Worm (Caenorhabditis elegans) whole organism, L2 larva: ENCODE data around the gene fln-2.

Experiments
- C34F6.9 ChIP-seq: fragments of 150-350 bp; optimal IDR thresholded peaks from 2 replicates; lab custom pipeline; 2014; ENCODE audit warnings: missing biosample characterization, missing genetic modification characterization
- F13H6.1 ChIP-seq: sonication (generic microtip); optimal IDR thresholded peaks from 2 replicates; lab custom pipeline; 2016; ENCODE audit warnings: missing genetic modification characterization, missing compliant biosample characterization
- R02D3.7 ChIP-seq: fragments of 150-350 bp; optimal IDR thresholded peaks from 2 replicates; lab custom pipeline; 2014; ENCODE audit warnings: missing biosample characterization, missing genetic modification characterization
- Y55F3AM.14 ChIP-seq: fragments of 200-800 bp; sonication (Bioruptor generic); optimal IDR thresholded peaks from 2 replicates; lab custom pipeline; 2018; ENCODE audit warnings: mild to moderate bottlenecking, missing genetic modification characterization, missing compliant biosample characterization
- ZK546.5 ChIP-seq: sonication (generic microtip); optimal IDR thresholded peaks from 2 replicates; lab custom pipeline; 2017; ENCODE audit warnings: missing biosample characterization, missing genetic modification characterization
- ama-1 ChIP-seq: fragments of 150-350 bp; optimal IDR thresholded peaks from 2 replicates; lab custom pipeline; 2018; ENCODE audit warnings: inconsistent platforms
- blmp-1 ChIP-seq: sonication (generic microtip); optimal IDR thresholded peaks from 2 replicates; lab custom pipeline; 2017; ENCODE audit warnings: missing genetic modification characterization, mild to moderate bottlenecking, missing compliant biosample characterization, antibody characterized with exemption, moderate library complexity; ENCODE audit not compliant: insufficient read depth
- ceh-16 ChIP-seq: fragments of 150-350 bp; optimal IDR thresholded peaks from 2 replicates; lab custom pipeline; 2014; ENCODE audit warnings: missing biosample characterization, missing genetic modification characterization
- ceh-82 ChIP-seq: fragments of 150-350 bp; optimal IDR thresholded peaks from 2 replicates; lab custom pipeline; 2014; ENCODE audit warnings: missing biosample characterization, missing genetic modification characterization
- egl-27 ChIP-seq: sonication (generic microtip); optimal IDR thresholded peaks from 3 replicates; lab custom pipeline; 2017; ENCODE audit warnings: missing biosample characterization, missing genetic modification reagents, missing genetic modification characterization
- elt-1 ChIP-seq: fragments of 150-350 bp; optimal IDR thresholded peaks from 2 replicates; lab custom pipeline; 2014; ENCODE audit warnings: missing biosample characterization, missing genetic modification characterization
- fos-1 ChIP-seq: fragments of 150-350 bp; optimal IDR thresholded peaks from 2 replicates; lab custom pipeline; 2014; ENCODE audit warnings: missing biosample characterization, missing genetic modification characterization
- lin-39 ChIP-seq: fragments of 150-350 bp; optimal IDR thresholded peaks from 2 replicates; lab custom pipeline; 2014; ENCODE audit warnings: missing biosample characterization, missing genetic modification reagents, missing genetic modification characterization
- lsy-2 ChIP-seq, 2 experiments: fragments of 150-350 bp in 1 of 2; sonication (generic microtip) in 1 of 2; optimal IDR thresholded peaks; 2 replicates each; lab custom pipeline; 2014 to 2017; ENCODE audit warnings: missing biosample characterization in 2 of 2, missing genetic modification characterization in 2 of 2
- mab-5 ChIP-seq: fragments of 150-350 bp; optimal IDR thresholded peaks from 2 replicates; lab custom pipeline; 2014; ENCODE audit warnings: missing biosample characterization, missing genetic modification characterization
- mdl-1 ChIP-seq, 2 experiments: fragments of 150-350 bp in 1 of 2; sonication (generic microtip) in 1 of 2; optimal IDR thresholded peaks; 2 replicates each; lab custom pipeline; 2017; ENCODE audit warnings: missing biosample characterization in 2 of 2, missing genetic modification characterization in 2 of 2
- nhr-11 ChIP-seq: fragments of 150-350 bp; optimal IDR thresholded peaks from 2 replicates; lab custom pipeline; 2014; ENCODE audit warnings: missing biosample characterization, missing genetic modification characterization
- nhr-129 ChIP-seq: fragments of 150-350 bp; optimal IDR thresholded peaks from 2 replicates; lab custom pipeline; 2014; ENCODE audit warnings: missing biosample characterization, missing genetic modification characterization
- nhr-21 ChIP-seq: fragments of 150-350 bp; optimal IDR thresholded peaks from 2 replicates; lab custom pipeline; 2014; ENCODE audit warnings: missing biosample characterization, missing genetic modification characterization
- nhr-23 ChIP-seq: fragments of 150-350 bp; optimal IDR thresholded peaks from 2 replicates; lab custom pipeline; 2014; ENCODE audit warnings: missing biosample characterization, missing genetic modification reagents, missing genetic modification characterization
- nhr-237 ChIP-seq: fragments of 150-350 bp; optimal IDR thresholded peaks from 2 replicates; lab custom pipeline; 2014; ENCODE audit warnings: missing biosample characterization, missing genetic modification characterization
- nhr-25 ChIP-seq: fragments of 150-350 bp; sonication (generic microtip); optimal IDR thresholded peaks from 3 replicates; lab custom pipeline; 2014; ENCODE audit warnings: missing biosample characterization, missing genetic modification characterization
- nhr-6 ChIP-seq: fragments of 150-350 bp; optimal IDR thresholded peaks from 2 replicates; lab custom pipeline; 2014; ENCODE audit warnings: missing biosample characterization, missing genetic modification characterization
- peb-1 ChIP-seq: fragments of 150-350 bp; optimal IDR thresholded peaks from 2 replicates; lab custom pipeline; 2014; ENCODE audit warnings: missing biosample characterization, missing genetic modification characterization
- sem-4 ChIP-seq: fragments of 150-350 bp; optimal IDR thresholded peaks from 2 replicates; lab custom pipeline; 2014; ENCODE audit warnings: missing biosample characterization, missing genetic modification reagents, missing genetic modification characterization
- sma-3 ChIP-seq: sonication (generic microtip); optimal IDR thresholded peaks from 2 replicates; lab custom pipeline; 2016; ENCODE audit warnings: missing genetic modification reagents, missing genetic modification characterization, missing compliant biosample characterization
- sma-9 ChIP-seq, 2 experiments: fragments of 150-350 bp in 1 of 2; sonication (generic microtip) in 1 of 2; optimal IDR thresholded peaks; 2 replicates each; lab custom pipeline; 2014 to 2016; ENCODE audit warnings: missing genetic modification characterization in 2 of 2, mild to moderate bottlenecking in 1 of 2, missing biosample characterization in 1 of 2, missing compliant biosample characterization in 1 of 2, missing genetic modification reagents in 1 of 2, moderate library complexity in 1 of 2
- snpc-4 ChIP-seq: fragments of 150-350 bp; optimal IDR thresholded peaks from 2 replicates; lab custom pipeline; 2014; ENCODE audit warnings: missing biosample characterization, missing genetic modification characterization
- unc-39 ChIP-seq: fragments of 150-350 bp; optimal IDR thresholded peaks from 2 replicates; lab custom pipeline; 2014; ENCODE audit warnings: missing biosample characterization, missing genetic modification characterization
- zag-1 ChIP-seq: fragments of 150-350 bp; optimal IDR thresholded peaks from 2 replicates; lab custom pipeline; 2014; ENCODE audit warnings: missing biosample characterization, missing genetic modification characterization
- ztf-1 ChIP-seq: fragments of 200-800 bp; sonication (Bioruptor generic); conservative IDR thresholded peaks from 2 replicates; pipeline ENCODE4 v1.3.6; 2022; ENCODE audit warnings: missing genetic modification characterization, missing compliant biosample characterization
- ztf-4 ChIP-seq: fragments of 150-350 bp; optimal IDR thresholded peaks from 2 replicates; lab custom pipeline; 2014; ENCODE audit warnings: missing biosample characterization, missing genetic modification characterization

Gene fln-2

ce11 chrX:9403622-9404255 lies 6.2 kb downstream of the fln-2 start (continued):
- peak in 1 of 2 experiments; percentile 26 for TF ChIP-seq lsy-2 (tag; optimal IDR thresholded peaks at IDR 0.05; lab: Kevin White, UChicago)
- no peak for TF ChIP-seq ama-1 (lab: Kevin White, UChicago)
- no peak for TF ChIP-seq ztf-1
- TF ChIP-seq sma-3 (GFP tag; lab: Kevin White, UChicago): peak; percentile 82
- no peak for TF ChIP-seq mab-5
- no peak for TF ChIP-seq nhr-237 (tag; lab: Kevin White, UChicago)
- peak; percentile 66 for TF ChIP-seq egl-27 (tag; lab: Kevin White, UChicago)
- peak; percentile 26 for TF ChIP-seq ceh-16 (tag; lab: Kevin White, UChicago)
- TF ChIP-seq snpc-4: no peak
- TF ChIP-seq sem-4 (tag; lab: Kevin White, UChicago): no peak
- no peak for TF ChIP-seq ceh-82 (tag; lab: Kevin White, UChicago)
- peak; percentile 38 for TF ChIP-seq nhr-6 (tag; lab: Kevin White, UChicago)
- TF ChIP-seq nhr-21 (tag; lab: Kevin White, UChicago): peak; percentile 79
- no peak for TF ChIP-seq Y55F3AM.14 (GFP tag; lab: Kevin White, UChicago)
- no peak for TF ChIP-seq nhr-23 (tag; lab: Kevin White, UChicago)
- peak; percentile 22 for TF ChIP-seq F13H6.1
- TF ChIP-seq mdl-1 (tag; optimal IDR thresholded peaks at IDR 0.05; lab: Kevin White, UChicago): no peak
- no peak for TF ChIP-seq elt-1 (tag; lab: Kevin White, UChicago)
- TF ChIP-seq unc-39 (tag; lab: Kevin White, UChicago): no peak
- TF ChIP-seq peb-1 (tag; lab: Kevin White, UChicago): no peak
- no peak for TF ChIP-seq lin-39 (tag; lab: Kevin White, UChicago)
- no peak for TF ChIP-seq ztf-4 (tag; lab: Kevin White, UChicago)
- peak; percentile 3 for TF ChIP-seq fos-1

ce11 chrX:9405922-9406321 lies 8.4 kb downstream of the fln-2 start:
- TF ChIP-seq nhr-129 (tag; lab: Kevin White, UChicago): no peak
- TF ChIP-seq R02D3.7 (tag; lab: Kevin White, UChicago): no peak
- TF ChIP-seq elt-1 (tag; lab: Kevin White, UChicago): peak; percentile 78
- peak; percentile 36 for TF ChIP-seq ceh-16 (tag; lab: Kevin White, UChicago)
- TF ChIP-seq snpc-4: no peak

- TF ChIP-seq nhr-21 (tag; lab: Kevin White, UChicago): peak; percentile 53
- peak; percentile 32 for TF ChIP-seq sma-9 (GFP tag; optimal IDR thresholded peaks at IDR 0.05; lab: Kevin White, UChicago)
- TF ChIP-seq sma-9 (tag; optimal IDR thresholded peaks at IDR 0.05; lab: Kevin White, UChicago): no peak
- TF ChIP-seq nhr-129 (tag; lab: Kevin White, UChicago): peak; percentile 15
- TF ChIP-seq C34F6.9 (tag; lab: Kevin White, UChicago): no peak
- TF ChIP-seq ZK546.5 (tag; lab: Kevin White, UChicago): no peak
- peak; percentile 37 for TF ChIP-seq nhr-25
- peak; percentile 35 for TF ChIP-seq sma-3 (GFP tag; lab: Kevin White, UChicago)
- TF ChIP-seq, all 48 proteins: peak for 5
Measured at ce11 chrX:9409114-9409513, 11.6 kb downstream of the fln-2 start.

- TF ChIP-seq lin-39 (tag; lab: Kevin White, UChicago) (no peak), sem-4 (tag; lab: Kevin White, UChicago) (no peak), zag-1 (tag; lab: Kevin White, UChicago) (no peak), ztf-1 (no peak), blmp-1 (tag; lab: Kevin White, UChicago) (no peak), mab-5 (no peak), F13H6.1 (peak; percentile 54), nhr-11 (tag; lab: Kevin White, UChicago) (no peak)
Measured at ce11 chrX:9410747-9411146, 13.2 kb downstream of the fln-2 start.

- TF ChIP-seq F13H6.1 (peak; percentile 60), snpc-4 (no peak)
Measured at ce11 chrX:9411675-9412074, 14.2 kb downstream of the fln-2 start.
